Worm (Caenorhabditis elegans) whole organism, L3 larva: ENCODE results near the gene odr-10.

ENCODE experiments used
- R02D3.7 ChIP-seq: fragments of 150-350 bp; optimal IDR thresholded peaks from 2 replicates; lab custom pipeline; 2014; ENCODE audit warnings: missing biosample characterization, missing genetic modification characterization
- ZK546.5 ChIP-seq: sonication (generic microtip); optimal IDR thresholded peaks from 2 replicates; lab custom pipeline; 2017; ENCODE audit warnings: missing biosample characterization, missing genetic modification characterization
- aly-2 ChIP-seq: fragments of 150-350 bp; optimal IDR thresholded peaks from 2 replicates; lab custom pipeline; 2014; ENCODE audit warnings: missing biosample characterization, missing genetic modification characterization
- ceh-28 ChIP-seq: fragments of 150-350 bp; optimal IDR thresholded peaks from 2 replicates; lab custom pipeline; 2014; ENCODE audit warnings: missing biosample characterization, missing genetic modification reagents, missing genetic modification characterization
- ceh-82 ChIP-seq: fragments of 150-350 bp; optimal IDR thresholded peaks from 2 replicates; lab custom pipeline; 2014; ENCODE audit warnings: missing biosample characterization, missing genetic modification characterization
- ceh-9 ChIP-seq: sonication (generic microtip); optimal IDR thresholded peaks from 2 replicates; lab custom pipeline; 2018; ENCODE audit warnings: missing biosample characterization, missing genetic modification characterization
- egl-27 ChIP-seq: sonication (generic microtip); optimal IDR thresholded peaks from 4 replicates; lab custom pipeline; 2017; ENCODE audit warnings: missing biosample characterization, missing genetic modification reagents, missing genetic modification characterization
- egl-5 ChIP-seq: fragments of 150-350 bp; optimal IDR thresholded peaks from 2 replicates; lab custom pipeline; 2017; ENCODE audit warnings: missing biosample characterization, missing genetic modification reagents, missing genetic modification characterization, inconsistent platforms
- fkh-10 ChIP-seq: sonication (generic microtip); optimal IDR thresholded peaks from 2 replicates; lab custom pipeline; 2017; ENCODE audit warnings: missing biosample characterization, missing genetic modification reagents, missing genetic modification characterization
- fkh-2 ChIP-seq: fragments of 150-350 bp; optimal IDR thresholded peaks from 2 replicates; lab custom pipeline; 2014; ENCODE audit warnings: missing biosample characterization, missing genetic modification reagents, missing genetic modification characterization
- fos-1 ChIP-seq: fragments of 150-350 bp; optimal IDR thresholded peaks from 2 replicates; lab custom pipeline; 2014; ENCODE audit warnings: missing biosample characterization, missing genetic modification characterization
- hmg-11 ChIP-seq: sonication (generic microtip); optimal IDR thresholded peaks from 2 replicates; lab custom pipeline; 2016; ENCODE audit warnings: missing genetic modification characterization, missing compliant biosample characterization
- lin-15B ChIP-seq: fragments of 150-350 bp; optimal IDR thresholded peaks from 2 replicates; lab custom pipeline; 2014; ENCODE audit warnings: missing biosample characterization, missing genetic modification characterization
- lin-39 ChIP-seq: fragments of 150-350 bp; optimal IDR thresholded peaks from 2 replicates; lab custom pipeline; 2018; ENCODE audit warnings: missing biosample characterization, missing genetic modification reagents, missing genetic modification characterization
- lsy-12 ChIP-seq: sonication (generic microtip); optimal IDR thresholded peaks from 2 replicates; lab custom pipeline; 2016; ENCODE audit warnings: mild to moderate bottlenecking, missing genetic modification characterization, missing compliant biosample characterization
- mdl-1 ChIP-seq: fragments of 150-350 bp; optimal IDR thresholded peaks from 2 replicates; lab custom pipeline; 2014; ENCODE audit warnings: missing biosample characterization, missing genetic modification characterization
- nfya-1 ChIP-seq: sonication (generic microtip); optimal IDR thresholded peaks from 2 replicates; lab custom pipeline; 2017; ENCODE audit warnings: missing genetic modification characterization, mild to moderate bottlenecking, missing compliant biosample characterization, antibody characterized with exemption, moderate library complexity; ENCODE audit not compliant: insufficient read depth
- nhr-11 ChIP-seq: fragments of 150-350 bp; optimal IDR thresholded peaks from 2 replicates; lab custom pipeline; 2014; ENCODE audit warnings: missing biosample characterization, missing genetic modification characterization
- nhr-23 ChIP-seq: fragments of 150-350 bp; optimal IDR thresholded peaks from 2 replicates; lab custom pipeline; 2014; ENCODE audit warnings: missing biosample characterization, missing genetic modification reagents, missing genetic modification characterization
- nhr-237 ChIP-seq: fragments of 150-350 bp; optimal IDR thresholded peaks from 2 replicates; lab custom pipeline; 2014; ENCODE audit warnings: missing biosample characterization, missing genetic modification characterization
- nhr-25 ChIP-seq: sonication (generic microtip); optimal IDR thresholded peaks from 2 replicates; lab custom pipeline; 2017; ENCODE audit warnings: missing biosample characterization, missing genetic modification characterization
- nhr-43 ChIP-seq: sonication (generic microtip); optimal IDR thresholded peaks from 2 replicates; lab custom pipeline; 2016; ENCODE audit warnings: mild to moderate bottlenecking, missing genetic modification characterization, missing compliant biosample characterization; ENCODE audit not compliant: poor library complexity, severe bottlenecking
- nhr-67 ChIP-seq: fragments of 150-350 bp; optimal IDR thresholded peaks from 2 replicates; lab custom pipeline; 2014; ENCODE audit warnings: missing biosample characterization, missing genetic modification characterization
- nhr-76 ChIP-seq: fragments of 150-350 bp; sonication (generic microtip); optimal IDR thresholded peaks from 5 replicates; lab custom pipeline; 2014; ENCODE audit warnings: missing biosample characterization, missing genetic modification characterization
- nhr-77 ChIP-seq: fragments of 150-350 bp; optimal IDR thresholded peaks from 2 replicates; lab custom pipeline; 2014; ENCODE audit warnings: missing biosample characterization, missing genetic modification characterization
- pha-4 ChIP-seq: fragments of 150-350 bp; optimal IDR thresholded peaks from 2 replicates; lab custom pipeline; 2014; ENCODE audit warnings: missing biosample characterization, missing genetic modification reagents, missing genetic modification characterization
- pqm-1 ChIP-seq: fragments of 150-350 bp; optimal IDR thresholded peaks from 2 replicates; lab custom pipeline; 2017; ENCODE audit warnings: missing biosample characterization, missing genetic modification characterization, inconsistent platforms
- sea-2 ChIP-seq: fragments of 150-350 bp; sonication (generic microtip); optimal IDR thresholded peaks from 4 replicates; lab custom pipeline; 2014; ENCODE audit warnings: missing biosample characterization, missing genetic modification reagents, missing genetic modification characterization
- skn-1 ChIP-seq: fragments of 150-350 bp; optimal IDR thresholded peaks from 2 replicates; lab custom pipeline; 2014; ENCODE audit warnings: missing biosample characterization, missing genetic modification characterization
- snpc-4 ChIP-seq: fragments of 150-350 bp; optimal IDR thresholded peaks from 2 replicates; lab custom pipeline; 2014; ENCODE audit warnings: missing biosample characterization, missing genetic modification characterization
- tbx-2 ChIP-seq: sonication (generic microtip); optimal IDR thresholded peaks from 2 replicates; lab custom pipeline; 2016; ENCODE audit warnings: mild to moderate bottlenecking, missing genetic modification characterization, missing compliant biosample characterization
- unc-39 ChIP-seq: sonication (generic microtip); optimal IDR thresholded peaks from 4 replicates; lab custom pipeline; 2017; ENCODE audit warnings: missing biosample characterization, missing genetic modification characterization
- unc-62 ChIP-seq: fragments of 150-350 bp; sonication (generic microtip); optimal IDR thresholded peaks from 4 replicates; lab custom pipeline; 2014; ENCODE audit warnings: missing biosample characterization, missing genetic modification reagents, missing genetic modification characterization
- zag-1 ChIP-seq: fragments of 150-350 bp; optimal IDR thresholded peaks from 2 replicates; lab custom pipeline; 2014; ENCODE audit warnings: missing biosample characterization, missing genetic modification characterization
- ztf-4 ChIP-seq: fragments of 150-350 bp; optimal IDR thresholded peaks from 2 replicates; lab custom pipeline; 2014; ENCODE audit warnings: missing biosample characterization, missing genetic modification characterization

The odr-10 gene

ce11 chrX:6866900-6867299 lies 1.2 kb upstream of the odr-10 start:
- TF ChIP-seq snpc-4 (tag; lab: Kevin White, UChicago) (no peak), egl-27 (tag; lab: Kevin White, UChicago) (no peak), fkh-2 (tag; lab: Kevin White, UChicago) (no peak), fos-1 (tag; lab: Kevin White, UChicago) (no peak), ZK546.5 (tag; lab: Kevin White, UChicago) (no peak), nhr-67 (tag; lab: Kevin White, UChicago) (no peak), skn-1 (tag; lab: Kevin White, UChicago) (no peak), nhr-11 (tag; lab: Kevin White, UChicago) (no peak), hmg-11 (tag; lab: Kevin White, UChicago) (no peak), unc-39 (tag; lab: Kevin White, UChicago) (no peak), ceh-28 (tag; lab: Kevin White, UChicago) (no peak)

ce11 chrX:6863032-6863431 lies 2.7 kb downstream of the odr-10 start, which contains the start of gene nep-4:
nep-4 (minus strand) TSS chrX:6863424.
- TF ChIP-seq nhr-237 (no peak), nfya-1 (tag; lab: Kevin White, UChicago) (no peak), ceh-9 (tag; lab: Kevin White, UChicago) (no peak), zag-1 (tag; lab: Kevin White, UChicago) (no peak), nhr-11 (tag; lab: Kevin White, UChicago) (no peak), nhr-23 (tag; lab: Kevin White, UChicago) (no peak)

- no peak for TF ChIP-seq zag-1 (tag; lab: Kevin White, UChicago)
- TF ChIP-seq pha-4 (tag; lab: Kevin White, UChicago): no peak
- TF ChIP-seq nhr-237: no peak
- TF ChIP-seq fos-1 (tag; lab: Kevin White, UChicago): no peak
- TF ChIP-seq nhr-11 (tag; lab: Kevin White, UChicago): no peak
- TF ChIP-seq nhr-25 (tag; lab: Kevin White, UChicago): no peak
- no peak for TF ChIP-seq fkh-10 (GFP tag; lab: Kevin White, UChicago)
- TF ChIP-seq tbx-2 (tag; lab: Kevin White, UChicago): no peak
- no peak for TF ChIP-seq mdl-1 (tag; lab: Kevin White, UChicago)
- no peak for TF ChIP-seq R02D3.7 (tag; lab: Kevin White, UChicago)
- TF ChIP-seq ceh-28 (tag; lab: Kevin White, UChicago): no peak
- no peak for TF ChIP-seq pqm-1 (tag; lab: Kevin White, UChicago)
These were observed 4.2 kb downstream of the odr-10 start for ce11 chrX:6861564-6861963.

- TF ChIP-seq nfya-1 (tag; lab: Kevin White, UChicago) (no peak), ceh-28 (tag; lab: Kevin White, UChicago) (no peak), ztf-4 (tag; lab: Kevin White, UChicago) (no peak), skn-1 (tag; lab: Kevin White, UChicago) (no peak), nhr-11 (tag; lab: Kevin White, UChicago) (no peak), tbx-2 (tag; lab: Kevin White, UChicago) (no peak), mdl-1 (tag; lab: Kevin White, UChicago) (no peak), sea-2 (GFP tag; lab: Kevin White, UChicago) (no peak), aly-2 (tag; lab: Kevin White, UChicago) (no peak), nhr-43 (tag; lab: Kevin White, UChicago) (no peak), nhr-25 (tag; lab: Kevin White, UChicago) (no peak), lin-39 (no peak), nhr-76 (tag; lab: Kevin White, UChicago) (no peak), unc-62 (GFP tag; lab: Kevin White, UChicago) (no peak), fkh-10 (GFP tag; lab: Kevin White, UChicago) (no peak), ceh-82 (tag; lab: Kevin White, UChicago) (no peak), egl-5 (tag; lab: Kevin White, UChicago) (no peak), zag-1 (tag; lab: Kevin White, UChicago) (no peak), lsy-12 (tag; lab: Kevin White, UChicago) (no peak)
These were observed 8.9 kb downstream of the odr-10 start for ce11 chrX:6856793-6857192.

ce11 chrX:6853318-6853717 lies 12.4 kb downstream of the odr-10 start, which contains the start of gene rig-3:
rig-3 (plus strand) TSS chrX:6853618.
- TF ChIP-seq skn-1 (tag; lab: Kevin White, UChicago) (no peak), unc-39 (tag; lab: Kevin White, UChicago) (no peak), nhr-77 (tag; lab: Kevin White, UChicago) (no peak), R02D3.7 (tag; lab: Kevin White, UChicago) (no peak), nfya-1 (tag; lab: Kevin White, UChicago) (no peak), lin-15B (tag; lab: Kevin White, UChicago) (no peak), aly-2 (tag; lab: Kevin White, UChicago) (no peak), ztf-4 (tag; lab: Kevin White, UChicago) (no peak)
